Fruit fly (Drosophila melanogaster): ENCODE measurements around the gene CG8500.

The CG8500 gene

DNA sequence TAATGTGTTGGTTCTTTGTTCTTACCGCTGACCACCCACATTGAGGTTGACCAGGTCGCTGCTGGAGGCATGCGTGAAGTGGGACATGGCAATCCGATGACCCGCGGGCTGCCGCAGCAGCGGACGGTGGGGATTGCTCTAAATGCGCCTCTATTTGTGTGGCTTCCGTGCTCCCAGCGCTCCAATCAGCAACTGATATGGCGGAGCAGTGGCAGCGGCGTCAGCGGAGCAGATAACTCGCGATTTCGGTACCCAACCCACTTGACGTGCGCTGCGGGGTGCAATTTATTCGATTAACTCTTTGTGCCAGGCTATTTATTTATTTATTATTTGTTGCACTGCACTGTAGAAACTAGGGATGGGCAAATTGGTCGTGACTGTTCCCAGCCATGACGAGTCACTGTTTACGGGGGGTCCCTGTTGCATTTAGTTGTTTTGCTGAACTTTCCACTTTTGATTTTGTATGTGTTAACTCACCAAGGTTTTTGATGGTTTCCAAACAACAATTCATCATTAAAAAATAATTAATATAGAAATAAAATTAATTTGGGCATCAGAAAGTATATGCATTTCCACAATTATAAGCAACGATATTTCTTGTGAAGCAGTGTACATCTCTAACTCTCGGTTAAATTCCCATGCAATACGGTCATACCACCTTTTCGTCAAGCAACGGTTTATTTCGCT lies 16.3 kb downstream of the CG8500 start, which contains the start of the genes CG9467 and CG8526:
Gene CG9467 (minus strand): TSS at position 383 of the 687 bp plus-strand sequence.
Gene CG8526 (plus strand): TSS at position 637 of the 687 bp plus-strand sequence.
- TF ChIP-seq CG12942 (GFP tag; optimal IDR thresholded peaks at IDR 0.05) (peak; percentile 69), Tbp (GFP tag; optimal IDR thresholded peaks at IDR 0.05) (no peak), HmgZ (tag; optimal IDR thresholded peaks at IDR 0.05) (peak; percentile 51), CG9797 (GFP tag; optimal IDR thresholded peaks at IDR 0.05) (peak; percentile 85), CG16779 (GFP tag; IDR thresholded peaks at IDR 0.05) (no peak), peb (GFP tag; IDR thresholded peaks at IDR 0.05) (no peak), Hmx (GFP tag; optimal IDR thresholded peaks at IDR 0.05) (no peak), CG10565 (GFP tag; optimal IDR thresholded peaks at IDR 0.05) (no peak), HLH4C (GFP tag; IDR thresholded peaks at IDR 0.05; ENCODE audit: partially characterized antibody) (peak; percentile 71), CG5245 (GFP tag; optimal IDR thresholded peaks at IDR 0.05) (peak; percentile 34), CG10979 (tag; optimal IDR thresholded peaks at IDR 0.05) (peak; percentile 38), mam (GFP tag; optimal IDR thresholded peaks at IDR 0.05) (peak; percentile 59), h (optimal IDR thresholded peaks at IDR 0.05) (no peak), odd (GFP tag; optimal IDR thresholded peaks at IDR 0.05) (no peak), CG1603 (tag; optimal IDR thresholded peaks at IDR 0.05) (no peak), Vsx1 (GFP tag; optimal IDR thresholded peaks at IDR 0.05) (no peak), CG8359 (GFP tag; optimal IDR thresholded peaks at IDR 0.05; ENCODE audit: borderline replicate concordance) (no peak), unc-4 (GFP tag; IDR thresholded peaks at IDR 0.05; ENCODE audit: partially characterized antibody) (peak; percentile 80), CG11695 (GFP tag; IDR thresholded peaks at IDR 0.05) (peak; percentile 23; the same call in 1 of the 3 replicates), CG11247 (GFP tag; IDR thresholded peaks at IDR 0.05) (0 out of 2 replicates have a peak, but pooled peaks have one; percentile 29), CG6654 (GFP tag; optimal IDR thresholded peaks at IDR 0.05) (no peak), Lhr (GFP tag; optimal IDR thresholded peaks at IDR 0.05) (peak; percentile 66), CG8281 (tag; optimal IDR thresholded peaks at IDR 0.05) (no peak), eve (GFP tag; optimal IDR thresholded peaks at IDR 0.05) (no peak), oc (tag; optimal IDR thresholded peaks at IDR 0.05) (no peak), nau (GFP tag; optimal IDR thresholded peaks at IDR 0.05) (no peak), CG14860 (GFP tag; IDR thresholded peaks at IDR 0.05; ENCODE audit: partially characterized antibody) (peak; percentile 72), CG8290 (GFP tag; optimal IDR thresholded peaks at IDR 0.05) (peak; percentile 60), CG8290 (tag; optimal IDR thresholded peaks at IDR 0.05) (no peak), Hsf (GFP tag; optimal IDR thresholded peaks at IDR 0.05) (peak; percentile 60), CG8478 (optimal IDR thresholded peaks at IDR 0.05) (no peak), CG10147 (GFP tag; optimal IDR thresholded peaks at IDR 0.05) (peak; percentile 78), CG32767 (GFP tag; IDR thresholded peaks at IDR 0.05) (peak; percentile 30; the same call in 1 of the 2 replicates), Med (GFP tag) (peak; percentile 80), Dip3 (GFP tag; optimal IDR thresholded peaks at IDR 0.05) (peak; percentile 15), ab (GFP tag; optimal IDR thresholded peaks at IDR 0.05) (no peak), jumu (GFP tag; optimal IDR thresholded peaks at IDR 0.05) (no peak), croc (GFP tag; conservative IDR thresholded peaks at IDR 0.05) (peak; percentile 52; the same call in 2 of the 3 replicates), CG13424 (tag; optimal IDR thresholded peaks at IDR 0.05) (peak; percentile 82), CG4404 (GFP tag; IDR thresholded peaks at IDR 0.05) (peak; percentile 68), toy (GFP tag; IDR thresholded peaks at IDR 0.05) (no peak), CG11504 (tag; optimal IDR thresholded peaks at IDR 0.05) (no peak), bab2 (GFP tag; optimal IDR thresholded peaks at IDR 0.05) (peak; percentile 49), dati (GFP tag; IDR thresholded peaks at IDR 0.05) (no peak), MBD-R2 (GFP tag; IDR thresholded peaks at IDR 0.05) (peak; percentile 57), slp2 (GFP tag; optimal IDR thresholded peaks at IDR 0.05) (no peak), Max (GFP tag; optimal IDR thresholded peaks at IDR 0.05) (peak; percentile 74), CG8388 (GFP tag; optimal IDR thresholded peaks at IDR 0.05) (peak; percentile 68), CG1602 (GFP tag; optimal IDR thresholded peaks at IDR 0.05) (peak; percentile 61), zen (tag; optimal IDR thresholded peaks at IDR 0.05) (peak; percentile 38), cwo (GFP tag; optimal IDR thresholded peaks at IDR 0.05) (no peak)

Data from whole organism, embryonic.